Fruit fly (Drosophila melanogaster): ENCODE measurements around the gene TfIIB.

The TfIIB gene

DNA sequence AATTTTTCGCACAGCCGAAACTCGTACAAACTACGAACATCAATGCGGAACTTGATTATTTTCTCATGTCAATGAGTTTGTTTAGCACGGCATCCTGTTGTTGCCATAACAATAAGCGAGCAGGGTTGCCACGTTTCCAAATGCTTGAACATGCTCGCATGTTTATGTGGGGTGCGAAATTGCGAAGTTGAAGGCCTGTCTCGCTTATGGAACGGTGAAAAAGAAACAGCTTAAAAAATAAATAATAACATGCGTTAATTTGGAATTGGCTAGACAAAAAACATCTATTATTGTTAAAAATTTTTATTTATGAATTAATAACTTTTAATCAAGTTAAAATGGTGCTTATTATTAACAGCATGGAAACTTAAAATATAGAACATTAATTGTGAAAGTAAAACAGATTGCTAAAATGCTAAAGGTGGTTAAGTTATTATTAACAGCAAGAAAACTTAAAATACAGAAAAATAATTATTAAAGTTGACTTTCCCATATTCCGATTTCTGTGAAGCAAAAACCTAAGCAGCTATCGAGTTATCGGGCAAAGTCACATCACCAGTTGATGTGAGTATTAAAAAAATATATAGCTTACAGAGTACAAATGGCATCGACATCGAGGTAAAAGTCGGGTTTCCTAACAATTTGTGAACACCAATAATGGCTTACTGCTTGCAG, at the start of gene TfIIB, which contains the start of gene Bug22 (continued):
- TF ChIP-seq pita (GFP tag; optimal IDR thresholded peaks at IDR 0.05) (no peak), sima (GFP tag; optimal IDR thresholded peaks at IDR 0.05) (no peak), sob (GFP tag; IDR thresholded peaks at IDR 0.05) (peak; percentile 68), hbn (GFP tag; IDR thresholded peaks at IDR 0.05; ENCODE audit: partially characterized antibody) (no peak), Atf3 (GFP tag; optimal IDR thresholded peaks at IDR 0.05) (peak; percentile 47), vvl (GFP tag; IDR thresholded peaks at IDR 0.05) (peak; percentile 84), aop (GFP tag; IDR thresholded peaks at IDR 0.05) (no peak), zfh2 (GFP tag; optimal IDR thresholded peaks at IDR 0.05) (peak; percentile 75), twi (tag; optimal IDR thresholded peaks at IDR 0.05) (peak; percentile 32), CG14965 (GFP tag; optimal IDR thresholded peaks at IDR 0.05; ENCODE audit: borderline replicate concordance) (no peak), Hr3 (GFP tag; optimal IDR thresholded peaks at IDR 0.05) (peak; percentile 73), Ada2b (GFP tag; IDR thresholded peaks at IDR 0.05) (peak; percentile 60), CG7786 (GFP tag; optimal IDR thresholded peaks at IDR 0.05) (peak; percentile 66), BtbVII (GFP tag; optimal IDR thresholded peaks at IDR 0.05) (peak; percentile 56), grn (GFP tag; optimal IDR thresholded peaks at IDR 0.05) (no peak), CG2116 (GFP tag; optimal IDR thresholded peaks at IDR 0.05) (peak; percentile 75), run (tag; optimal IDR thresholded peaks at IDR 0.05) (no peak), gt (GFP tag; IDR thresholded peaks at IDR 0.05) (no peak), wor (GFP tag; IDR thresholded peaks at IDR 0.05) (no peak), Elba2 (GFP tag; optimal IDR thresholded peaks at IDR 0.05) (peak; percentile 87), ham (GFP tag; IDR thresholded peaks at IDR 0.05) (no peak), sqz (GFP tag; optimal IDR thresholded peaks at IDR 0.05) (peak; percentile 76), peb (GFP tag; IDR thresholded peaks at IDR 0.05) (no peak), CG6175 (GFP tag; IDR thresholded peaks at IDR 0.05) (no peak), CHES-1-like (GFP tag; optimal IDR thresholded peaks at IDR 0.05) (peak; percentile 81), Dref (GFP tag; IDR thresholded peaks at IDR 0.05) (peak; percentile 67), lab (GFP tag; optimal IDR thresholded peaks at IDR 0.05) (no peak), CG8765 (GFP tag; IDR thresholded peaks at IDR 0.05) (no peak), zen (tag; optimal IDR thresholded peaks at IDR 0.05) (peak; percentile 46), CG1233 (GFP tag; optimal IDR thresholded peaks at IDR 0.05) (peak; percentile 66), D19A (tag; optimal IDR thresholded peaks at IDR 0.05) (no peak), CG9817 (tag; optimal IDR thresholded peaks at IDR 0.05) (no peak), CG4854 (GFP tag; optimal IDR thresholded peaks at IDR 0.05) (peak; percentile 51), mld (GFP tag; IDR thresholded peaks at IDR 0.05; ENCODE audit: partially characterized antibody) (no peak), tll (GFP tag; optimal IDR thresholded peaks at IDR 0.05) (peak in 1 of 2 experiments; percentile 50), vfl (GFP tag; optimal IDR thresholded peaks at IDR 0.05) (peak; percentile 68), CG3847 (GFP tag; IDR thresholded peaks at IDR 0.05) (peak; percentile 73), ase (GFP tag; IDR thresholded peaks at IDR 0.05) (no peak; the same call in 2 of the 3 replicates), Atf-2 (GFP tag; optimal IDR thresholded peaks at IDR 0.05) (peak; percentile 53), CG6254 (GFP tag; optimal IDR thresholded peaks at IDR 0.05) (no peak), CG7963 (GFP tag; IDR thresholded peaks at IDR 0.05; ENCODE audit: partially characterized antibody) (no peak), abd-A (tag; optimal IDR thresholded peaks at IDR 0.05) (no peak), trem (tag; optimal IDR thresholded peaks at IDR 0.05) (peak; percentile 56), CG11723 (GFP tag; optimal IDR thresholded peaks at IDR 0.05) (peak; percentile 94), CG10366 (GFP tag; IDR thresholded peaks at IDR 0.05) (peak; percentile 74), Lhr (GFP tag; optimal IDR thresholded peaks at IDR 0.05) (peak; percentile 26), CG8089 (GFP tag; optimal IDR thresholded peaks at IDR 0.05) (peak; percentile 27), Sin3A (optimal IDR thresholded peaks at IDR 0.05) (peak; percentile 9), Trl (optimal IDR thresholded peaks at IDR 0.05) (no peak), Trl (GFP tag; optimal IDR thresholded peaks at IDR 0.05) (peak; percentile 54), CG9727 (GFP tag; optimal IDR thresholded peaks at IDR 0.05) (peak; percentile 72)
